Fruit fly (Drosophila melanogaster): ENCODE results near the gene oaf.

dm6 chr2L:2481156-2481712, 11.5 kb upstream of the oaf start:
- TF ChIP-seq ovo (GFP tag; optimal IDR thresholded peaks at IDR 0.05) (no peak), CG1620 (GFP tag; optimal IDR thresholded peaks at IDR 0.05) (no peak), tj (GFP tag; optimal IDR thresholded peaks at IDR 0.05) (no peak), CG33017 (tag; optimal IDR thresholded peaks at IDR 0.05) (no peak), Crg-1 (GFP tag; optimal IDR thresholded peaks at IDR 0.05) (no peak), Mnt (GFP tag; optimal IDR thresholded peaks at IDR 0.05) (no peak), CG7045 (GFP tag; optimal IDR thresholded peaks at IDR 0.05) (no peak), cnc (optimal IDR thresholded peaks at IDR 0.05) (no peak), pad (GFP tag; optimal IDR thresholded peaks at IDR 0.05) (no peak), bab1 (GFP tag; optimal IDR thresholded peaks at IDR 0.05) (no peak)
